Worm (Caenorhabditis elegans): Measurements from ENCODE around the gene F58H1.7.

DNA sequence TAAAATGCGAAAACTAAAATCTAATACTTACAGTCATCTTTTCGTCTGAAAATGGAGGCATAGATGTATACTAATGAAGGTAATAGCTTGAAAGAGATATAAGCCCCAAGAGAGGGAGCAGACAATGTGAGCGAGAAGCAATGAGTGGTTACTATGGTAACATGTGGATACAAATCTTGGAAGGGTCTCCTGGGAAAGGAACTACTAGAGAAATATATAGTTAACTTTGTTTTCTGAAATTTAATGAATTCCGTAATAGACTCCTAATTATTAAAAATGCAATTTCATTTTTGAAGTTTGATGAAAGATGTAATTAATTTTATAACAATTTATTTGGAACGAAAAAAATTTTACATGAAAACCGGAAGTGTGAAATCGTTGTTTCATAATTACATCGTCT is 37.3 kb downstream of the F58H1.7 start, which contains the start of gene osm-6:
- TF ChIP-seq ref-2 (tag; optimal IDR thresholded peaks at IDR 0.05) (no peak), unc-86 (tag; optimal IDR thresholded peaks at IDR 0.05) (no peak), pros-1 (tag; optimal IDR thresholded peaks at IDR 0.05) (no peak), hlh-15 (tag; optimal IDR thresholded peaks at IDR 0.05) (no peak), eyg-1 (tag; optimal IDR thresholded peaks at IDR 0.05) (no peak), nhr-232 (tag; optimal IDR thresholded peaks at IDR 0.05) (no peak), ceh-14 (tag; optimal IDR thresholded peaks at IDR 0.05) (no peak), nfya-1 (tag; optimal IDR thresholded peaks at IDR 0.05) (no peak), ceh-18 (tag; optimal IDR thresholded peaks at IDR 0.05) (no peak), madf-2 (tag; optimal IDR thresholded peaks at IDR 0.05) (no peak), pqm-1 (tag; optimal IDR thresholded peaks at IDR 0.05) (no peak), zip-5 (tag; optimal IDR thresholded peaks at IDR 0.05) (no peak), F13H6.1 (tag; optimal IDR thresholded peaks at IDR 0.05) (no peak)

All from whole organism, late embryonic.